Fruit fly (Drosophila melanogaster) whole organism, pupa: ENCODE data around the gene CG34280.

Experiments used
- CG10348 ChIP-seq: fragments of 200-800 bp; sonication (Bioruptor generic); IDR thresholded peaks from 2 replicates; pipeline ENCODE4 v1.3.6; 2022; ENCODE audit warnings: missing biosample characterization, missing genetic modification characterization
- CG32121 ChIP-seq: fragments of 200-800 bp; sonication (Bioruptor generic); IDR thresholded peaks from 2 replicates; pipeline ENCODE4 v1.3.6; 2022; ENCODE audit warnings: missing biosample characterization, missing genetic modification characterization
- CG9948 ChIP-seq: fragments of 200-800 bp; sonication (Bioruptor generic); optimal IDR thresholded peaks from 2 replicates; lab custom pipeline; 2018; ENCODE audit warnings: missing biosample characterization, mild to moderate bottlenecking, missing genetic modification characterization, moderate library complexity
- Pif1B ChIP-seq: fragments of 200-800 bp; sonication (Bioruptor generic); optimal IDR thresholded peaks from 3 replicates; lab custom pipeline; 2016; ENCODE audit warnings: missing biosample characterization, missing genetic modification characterization
- gl ChIP-seq: fragments of 200-800 bp; sonication (Bioruptor generic); optimal IDR thresholded peaks from 2 replicates; lab custom pipeline; 2018; ENCODE audit warnings: missing biosample characterization, mild to moderate bottlenecking, missing genetic modification characterization

dm6 chr3R:17379051-17379450 is 24.5 kb downstream of the CG34280 start:
- TF ChIP-seq CG9948 (tag; lab: Kevin White, UChicago): no peak
- no peak for TF ChIP-seq Pif1B
- TF ChIP-seq CG10348 (GFP tag; lab: Robert Waterston, UW): no peak
- no peak for TF ChIP-seq gl
- TF ChIP-seq CG32121 (GFP tag; lab: Robert Waterston, UW): no peak
